Fruit fly (Drosophila melanogaster): ENCODE data around the gene Naa15-16.

Gene Naa15-16

dm6 chrX:19495611-19496583, 16.1 kb downstream of the Naa15-16 start:
- TF ChIP-seq Hr96 (GFP tag; optimal IDR thresholded peaks at IDR 0.05) (no peak), Mnt (GFP tag; optimal IDR thresholded peaks at IDR 0.05) (peak; percentile 17), CG12768 (GFP tag; optimal IDR thresholded peaks at IDR 0.05) (peak; percentile 22), tj (GFP tag; optimal IDR thresholded peaks at IDR 0.05) (peak; percentile 92), CG7101 (tag; optimal IDR thresholded peaks at IDR 0.05) (peak; percentile 30)

dm6 chrX:19496808-19497259, 17.1 kb downstream of the Naa15-16 start:
- TF ChIP-seq CG33017 (tag; optimal IDR thresholded peaks at IDR 0.05): no peak
- no peak for TF ChIP-seq Clk (GFP tag; optimal IDR thresholded peaks at IDR 0.05)
- TF ChIP-seq CG14711 (tag; optimal IDR thresholded peaks at IDR 0.05): peak; percentile 49
- no peak for TF ChIP-seq tj (GFP tag; optimal IDR thresholded peaks at IDR 0.05)
- TF ChIP-seq CG1620 (GFP tag; optimal IDR thresholded peaks at IDR 0.05): peak; percentile 47
- peak; percentile 25 for TF ChIP-seq toe (GFP tag; optimal IDR thresholded peaks at IDR 0.05)
- peak; percentile 55 for TF ChIP-seq CG7101 (tag; optimal IDR thresholded peaks at IDR 0.05)
- peak; percentile 49 for TF ChIP-seq pad (GFP tag; optimal IDR thresholded peaks at IDR 0.05)
- peak; percentile 73 for TF ChIP-seq Crg-1 (GFP tag; optimal IDR thresholded peaks at IDR 0.05)
- TF ChIP-seq ovo (GFP tag; optimal IDR thresholded peaks at IDR 0.05): peak; percentile 59
- TF ChIP-seq Hr96 (GFP tag; optimal IDR thresholded peaks at IDR 0.05): peak; percentile 77
- peak; percentile 58 for TF ChIP-seq cic (GFP tag; optimal IDR thresholded peaks at IDR 0.05)
- peak; percentile 61 for TF ChIP-seq bab1 (GFP tag; optimal IDR thresholded peaks at IDR 0.05)
- TF ChIP-seq CG5204 (GFP tag; optimal IDR thresholded peaks at IDR 0.05): no peak
- no peak for TF ChIP-seq CG7045 (GFP tag; optimal IDR thresholded peaks at IDR 0.05)
- TF ChIP-seq CG11617 (GFP tag; optimal IDR thresholded peaks at IDR 0.05): peak; percentile 15
- TF ChIP-seq kay (GFP tag; ENCODE audit: borderline replicate concordance): no peak
- TF ChIP-seq Mnt (GFP tag; optimal IDR thresholded peaks at IDR 0.05): peak; percentile 83
- TF ChIP-seq CG12768 (GFP tag; optimal IDR thresholded peaks at IDR 0.05): no peak
- no peak for TF ChIP-seq cnc (optimal IDR thresholded peaks at IDR 0.05)

dm6 chrX:19497782-19498440, 18.1 kb downstream of the Naa15-16 start:
- TF ChIP-seq kay (GFP tag; ENCODE audit: borderline replicate concordance) (no peak), Mnt (GFP tag; optimal IDR thresholded peaks at IDR 0.05) (peak; percentile 81), CG5204 (GFP tag; optimal IDR thresholded peaks at IDR 0.05) (no peak), Crg-1 (GFP tag; optimal IDR thresholded peaks at IDR 0.05) (no peak), Hr96 (GFP tag; optimal IDR thresholded peaks at IDR 0.05) (peak; percentile 49), CG7045 (GFP tag; optimal IDR thresholded peaks at IDR 0.05) (no peak), CG12768 (GFP tag; optimal IDR thresholded peaks at IDR 0.05) (peak; percentile 68), cic (GFP tag; optimal IDR thresholded peaks at IDR 0.05) (peak; percentile 68), bab1 (GFP tag; optimal IDR thresholded peaks at IDR 0.05) (peak; percentile 42), toe (GFP tag; optimal IDR thresholded peaks at IDR 0.05) (no peak), CG11617 (GFP tag; optimal IDR thresholded peaks at IDR 0.05) (no peak), CG1620 (GFP tag; optimal IDR thresholded peaks at IDR 0.05) (no peak), cnc (optimal IDR thresholded peaks at IDR 0.05) (no peak), CG7101 (tag; optimal IDR thresholded peaks at IDR 0.05) (peak; percentile 48), tj (GFP tag; optimal IDR thresholded peaks at IDR 0.05) (peak; percentile 50), ovo (GFP tag; optimal IDR thresholded peaks at IDR 0.05) (peak; percentile 83), CG33017 (tag; optimal IDR thresholded peaks at IDR 0.05) (peak; percentile 29), CG14711 (tag; optimal IDR thresholded peaks at IDR 0.05) (no peak), pad (GFP tag; optimal IDR thresholded peaks at IDR 0.05) (no peak), Clk (GFP tag; optimal IDR thresholded peaks at IDR 0.05) (no peak)

dm6 chrX:19498755-19499321, 19.1 kb downstream of the Naa15-16 start:
- TF ChIP-seq CG14711 (tag; optimal IDR thresholded peaks at IDR 0.05) (peak; percentile 83), Mnt (GFP tag; optimal IDR thresholded peaks at IDR 0.05) (no peak), pad (GFP tag; optimal IDR thresholded peaks at IDR 0.05) (peak; percentile 90), Clk (GFP tag; optimal IDR thresholded peaks at IDR 0.05) (no peak), tj (GFP tag; optimal IDR thresholded peaks at IDR 0.05) (peak; percentile 84)

- TF ChIP-seq Mnt (GFP tag; optimal IDR thresholded peaks at IDR 0.05) (peak; percentile 19), kay (GFP tag; ENCODE audit: borderline replicate concordance) (no peak)
These were observed 21.5 kb downstream of the Naa15-16 start for dm6 chrX:19501274-19501673.

dm6 chrX:19504170-19504765, 24.5 kb downstream of the Naa15-16 start:
- TF ChIP-seq CG1620 (GFP tag; optimal IDR thresholded peaks at IDR 0.05): no peak
- peak; percentile 55 for TF ChIP-seq kay (GFP tag; ENCODE audit: borderline replicate concordance)

All from whole organism, adult.